Fruit fly (Drosophila melanogaster): ENCODE results near the gene mkg-p.

The mkg-p gene

dm6 chr3L:8446050-8446781 is 41.1 kb upstream of the mkg-p start (continued):
- TF ChIP-seq sima (GFP tag; optimal IDR thresholded peaks at IDR 0.05), result no peak
- peak; percentile 60 for TF ChIP-seq gro (GFP tag; optimal IDR thresholded peaks at IDR 0.05)
- no peak for TF ChIP-seq abd-A (tag; optimal IDR thresholded peaks at IDR 0.05)
- TF ChIP-seq Usf (GFP tag; optimal IDR thresholded peaks at IDR 0.05), result no peak
- peak; percentile 37 for TF ChIP-seq CG7928 (GFP tag; optimal IDR thresholded peaks at IDR 0.05)
- no peak for TF ChIP-seq CG2129 (GFP tag; IDR thresholded peaks at IDR 0.05; ENCODE audit: partially characterized antibody)
- TF ChIP-seq CG32767 (GFP tag; IDR thresholded peaks at IDR 0.05), result no peak
- no peak for TF ChIP-seq Oaz (GFP tag; IDR thresholded peaks at IDR 0.05)
- peak; percentile 46 for TF ChIP-seq B-H2 (GFP tag; optimal IDR thresholded peaks at IDR 0.05)
- TF ChIP-seq CG2712 (tag; optimal IDR thresholded peaks at IDR 0.05), result peak; percentile 0
- no peak for TF ChIP-seq CG6654 (GFP tag; optimal IDR thresholded peaks at IDR 0.05)
- TF ChIP-seq Hmx (GFP tag; optimal IDR thresholded peaks at IDR 0.05), result peak; percentile 17
- TF ChIP-seq sob (GFP tag; IDR thresholded peaks at IDR 0.05), result no peak
- TF ChIP-seq CG9817 (tag; optimal IDR thresholded peaks at IDR 0.05), result peak; percentile 60
- peak; percentile 60 for TF ChIP-seq schlank (tag; optimal IDR thresholded peaks at IDR 0.05)
- no peak for TF ChIP-seq nerfin-1 (tag; optimal IDR thresholded peaks at IDR 0.05)
- TF ChIP-seq eve (GFP tag; optimal IDR thresholded peaks at IDR 0.05), result no peak
- no peak for TF ChIP-seq Nf-YA (GFP tag; IDR thresholded peaks at IDR 0.05)
- TF ChIP-seq ems (GFP tag; optimal IDR thresholded peaks at IDR 0.05), result peak; percentile 34
- TF ChIP-seq Elba2 (GFP tag; optimal IDR thresholded peaks at IDR 0.05), result no peak
- TF ChIP-seq ERR (GFP tag; optimal IDR thresholded peaks at IDR 0.05), result peak; percentile 55
- no peak for TF ChIP-seq crp (GFP tag; optimal IDR thresholded peaks at IDR 0.05)
- peak; percentile 27 for TF ChIP-seq ATbp (GFP tag; optimal IDR thresholded peaks at IDR 0.05)
- no peak for TF ChIP-seq Awh (GFP tag; IDR thresholded peaks at IDR 0.05)
- no peak for TF ChIP-seq CG34376 (GFP tag; optimal IDR thresholded peaks at IDR 0.05)
- TF ChIP-seq CG17186 (GFP tag; optimal IDR thresholded peaks at IDR 0.05), result no peak
- TF ChIP-seq CG11456 (GFP tag; IDR thresholded peaks at IDR 0.05), result no peak
- TF ChIP-seq CG9215 (GFP tag; IDR thresholded peaks at IDR 0.05), result 0 out of 2 replicates have a peak, but pooled peaks have one; percentile 7
- TF ChIP-seq maf-S (GFP tag; optimal IDR thresholded peaks at IDR 0.05), result peak; percentile 20
- no peak for TF ChIP-seq E2f1 (GFP tag; IDR thresholded peaks at IDR 0.05)
- no peak for TF ChIP-seq CG10979 (tag; optimal IDR thresholded peaks at IDR 0.05)
- no peak for TF ChIP-seq ap (GFP tag; IDR thresholded peaks at IDR 0.05)
- peak; percentile 43; the same call in 1 of the 2 replicates for TF ChIP-seq CG17328 (GFP tag; IDR thresholded peaks at IDR 0.05)
- TF ChIP-seq CG4282 (GFP tag; optimal IDR thresholded peaks at IDR 0.05), result no peak
- TF ChIP-seq vvl (GFP tag; IDR thresholded peaks at IDR 0.05), result no peak; the same call in 1 of the 2 replicates
- TF ChIP-seq knrl (GFP tag; IDR thresholded peaks at IDR 0.05; ENCODE audit: partially characterized antibody), result no peak
- no peak for TF ChIP-seq Atf3 (GFP tag; optimal IDR thresholded peaks at IDR 0.05)
- TF ChIP-seq CG4854 (GFP tag; optimal IDR thresholded peaks at IDR 0.05), result peak; percentile 31
- peak; percentile 5 for TF ChIP-seq CG18262 (tag; optimal IDR thresholded peaks at IDR 0.05)
- TF ChIP-seq Atf6 (GFP tag; IDR thresholded peaks at IDR 0.05), result peak; percentile 65
- TF ChIP-seq fd64A (GFP tag; optimal IDR thresholded peaks at IDR 0.05), result no peak
- no peak for TF ChIP-seq ab (GFP tag; optimal IDR thresholded peaks at IDR 0.05)
- peak; percentile 63; the same call in 1 of the 2 replicates for TF ChIP-seq lmd (GFP tag; IDR thresholded peaks at IDR 0.05)
- TF ChIP-seq CG14710 (tag; optimal IDR thresholded peaks at IDR 0.05), result no peak
- peak; percentile 46; the same call in 1 of the 2 replicates for TF ChIP-seq CG32532 (GFP tag; IDR thresholded peaks at IDR 0.05)
- no peak for TF ChIP-seq tna (GFP tag; IDR thresholded peaks at IDR 0.05; ENCODE audit: partially characterized antibody)
- TF ChIP-seq gsb-n (tag; optimal IDR thresholded peaks at IDR 0.05), result no peak
- TF ChIP-seq esg (GFP tag; conservative IDR thresholded peaks at IDR 0.05), result no peak; the same call in 1 of the 2 replicates
- TF ChIP-seq CG17912 (GFP tag; optimal IDR thresholded peaks at IDR 0.05), result no peak
- no peak for TF ChIP-seq pb (GFP tag; optimal IDR thresholded peaks at IDR 0.05)

Measured in whole organism, embryonic.